Worm (Caenorhabditis elegans) whole organism, L3 larva: ENCODE results near the gene F10D2.10.

Source experiments
- ZK546.5 ChIP-seq: sonication (generic microtip); optimal IDR thresholded peaks from 2 replicates; lab custom pipeline; 2017; ENCODE audit warnings: missing biosample characterization, missing genetic modification characterization
- aly-2 ChIP-seq: fragments of 150-350 bp; optimal IDR thresholded peaks from 2 replicates; lab custom pipeline; 2014; ENCODE audit warnings: missing biosample characterization, missing genetic modification characterization
- ama-1 ChIP-seq: fragments of 150-350 bp; optimal IDR thresholded peaks from 2 replicates; lab custom pipeline; 2018
- ceh-82 ChIP-seq: fragments of 150-350 bp; optimal IDR thresholded peaks from 2 replicates; lab custom pipeline; 2014; ENCODE audit warnings: missing biosample characterization, missing genetic modification characterization
- ceh-9 ChIP-seq: sonication (generic microtip); optimal IDR thresholded peaks from 2 replicates; lab custom pipeline; 2018; ENCODE audit warnings: missing biosample characterization, missing genetic modification characterization
- egl-5 ChIP-seq: fragments of 150-350 bp; optimal IDR thresholded peaks from 2 replicates; lab custom pipeline; 2017; ENCODE audit warnings: missing biosample characterization, missing genetic modification reagents, missing genetic modification characterization, inconsistent platforms
- elt-1 ChIP-seq: fragments of 150-350 bp; optimal IDR thresholded peaks from 2 replicates; lab custom pipeline; 2014; ENCODE audit warnings: missing biosample characterization, missing genetic modification characterization
- elt-2 ChIP-seq: sonication (generic microtip); optimal IDR thresholded peaks from 2 replicates; lab custom pipeline; 2016; ENCODE audit warnings: missing genetic modification reagents, mild to moderate bottlenecking, missing genetic modification characterization, missing compliant biosample characterization
- elt-3 ChIP-seq, 3 experiments: fragments of 150-350 bp in 1 of 3; sonication (generic microtip) in 2 of 3; optimal IDR thresholded peaks; 2 replicates in 2 of 3; 4 replicates in 1 of 3; lab custom pipeline; 2014 to 2017; ENCODE audit warnings: missing biosample characterization in 3 of 3, missing genetic modification characterization in 3 of 3
- eor-1 ChIP-seq, 2 experiments: fragments of 150-350 bp; optimal IDR thresholded peaks; 2 replicates each; lab custom pipeline; 2014 to 2018; ENCODE audit warnings: missing biosample characterization in 2 of 2, missing genetic modification characterization in 2 of 2
- fkh-10 ChIP-seq: sonication (generic microtip); optimal IDR thresholded peaks from 2 replicates; lab custom pipeline; 2017; ENCODE audit warnings: missing biosample characterization, missing genetic modification reagents, missing genetic modification characterization
- fos-1 ChIP-seq: fragments of 150-350 bp; optimal IDR thresholded peaks from 2 replicates; lab custom pipeline; 2014; ENCODE audit warnings: missing biosample characterization, missing genetic modification characterization
- jun-1 ChIP-seq: fragments of 150-350 bp; optimal IDR thresholded peaks from 2 replicates; lab custom pipeline; 2014; ENCODE audit warnings: missing biosample characterization, missing genetic modification reagents, missing genetic modification characterization
- lin-39 ChIP-seq: fragments of 150-350 bp; optimal IDR thresholded peaks from 2 replicates; lab custom pipeline; 2018; ENCODE audit warnings: missing biosample characterization, missing genetic modification reagents, missing genetic modification characterization
- lsy-12 ChIP-seq: sonication (generic microtip); optimal IDR thresholded peaks from 2 replicates; lab custom pipeline; 2016; ENCODE audit warnings: mild to moderate bottlenecking, missing genetic modification characterization, missing compliant biosample characterization
- nhr-11 ChIP-seq: fragments of 150-350 bp; optimal IDR thresholded peaks from 2 replicates; lab custom pipeline; 2014; ENCODE audit warnings: missing biosample characterization, missing genetic modification characterization
- nhr-12 ChIP-seq: fragments of 150-350 bp; optimal IDR thresholded peaks from 2 replicates; lab custom pipeline; 2014; ENCODE audit warnings: missing biosample characterization, missing genetic modification characterization
- nhr-23 ChIP-seq: fragments of 150-350 bp; optimal IDR thresholded peaks from 2 replicates; lab custom pipeline; 2014; ENCODE audit warnings: missing biosample characterization, missing genetic modification reagents, missing genetic modification characterization
- nhr-237 ChIP-seq: fragments of 150-350 bp; optimal IDR thresholded peaks from 2 replicates; lab custom pipeline; 2014; ENCODE audit warnings: missing biosample characterization, missing genetic modification characterization
- nhr-43 ChIP-seq: sonication (generic microtip); optimal IDR thresholded peaks from 2 replicates; lab custom pipeline; 2016; ENCODE audit warnings: mild to moderate bottlenecking, missing genetic modification characterization, missing compliant biosample characterization; ENCODE audit not compliant: poor library complexity, severe bottlenecking
- nhr-77 ChIP-seq: fragments of 150-350 bp; optimal IDR thresholded peaks from 2 replicates; lab custom pipeline; 2014; ENCODE audit warnings: missing biosample characterization, missing genetic modification characterization
- pqm-1 ChIP-seq: fragments of 150-350 bp; optimal IDR thresholded peaks from 2 replicates; lab custom pipeline; 2017; ENCODE audit warnings: missing biosample characterization, missing genetic modification characterization, inconsistent platforms
- skn-1 ChIP-seq: fragments of 150-350 bp; optimal IDR thresholded peaks from 2 replicates; lab custom pipeline; 2014; ENCODE audit warnings: missing biosample characterization, missing genetic modification characterization
- snpc-4 ChIP-seq: fragments of 150-350 bp; optimal IDR thresholded peaks from 2 replicates; lab custom pipeline; 2014; ENCODE audit warnings: missing biosample characterization, missing genetic modification characterization
- tbx-2 ChIP-seq: sonication (generic microtip); optimal IDR thresholded peaks from 2 replicates; lab custom pipeline; 2016; ENCODE audit warnings: mild to moderate bottlenecking, missing genetic modification characterization, missing compliant biosample characterization
- unc-39 ChIP-seq: sonication (generic microtip); optimal IDR thresholded peaks from 4 replicates; lab custom pipeline; 2017; ENCODE audit warnings: missing biosample characterization, missing genetic modification characterization
- unc-62 ChIP-seq: fragments of 150-350 bp; sonication (generic microtip); optimal IDR thresholded peaks from 4 replicates; lab custom pipeline; 2014; ENCODE audit warnings: missing biosample characterization, missing genetic modification reagents, missing genetic modification characterization
- ztf-11 ChIP-seq: fragments of 150-350 bp; optimal IDR thresholded peaks from 2 replicates; lab custom pipeline; 2014; ENCODE audit warnings: missing biosample characterization, missing genetic modification characterization
- ztf-4 ChIP-seq: fragments of 150-350 bp; optimal IDR thresholded peaks from 2 replicates; lab custom pipeline; 2014; ENCODE audit warnings: missing biosample characterization, missing genetic modification characterization

F10D2.10 gene

DNA sequence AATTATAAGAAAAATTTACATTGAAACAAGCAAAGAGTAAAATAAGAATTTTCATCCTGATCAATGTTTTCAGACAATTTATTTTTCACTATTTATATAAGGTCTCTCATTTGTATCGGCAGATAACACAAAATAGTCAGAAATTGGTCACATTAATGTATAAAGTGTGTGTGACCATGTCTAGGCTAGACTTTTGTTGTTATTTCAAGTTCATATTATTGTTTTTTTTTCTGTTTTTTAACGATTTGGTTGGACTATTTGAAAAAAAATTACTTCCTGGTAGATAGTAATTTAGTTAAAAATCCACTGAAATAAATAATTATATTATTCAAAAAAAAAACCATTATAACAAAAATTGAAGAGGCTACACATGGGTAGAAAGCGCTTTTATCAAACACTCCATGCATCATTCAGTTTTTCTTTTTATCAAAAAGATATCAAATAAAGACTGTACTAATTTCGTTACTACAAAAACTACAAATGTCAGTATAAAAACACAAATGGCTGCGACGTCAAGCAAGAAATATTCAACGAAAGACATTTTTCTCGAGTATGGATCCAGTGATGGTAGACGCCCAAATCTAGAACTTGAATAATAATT, 10.6 kb downstream of the F10D2.10 start, which contains the start of gene ugt-37:
Gene ugt-37 (minus strand): TSS at position 69 of the 601 bp plus-strand sequence.
- TF ChIP-seq ceh-9 (tag; lab: Kevin White, UChicago), result no peak
- TF ChIP-seq elt-2 (tag; lab: Kevin White, UChicago), result peak; percentile 33

DNA sequence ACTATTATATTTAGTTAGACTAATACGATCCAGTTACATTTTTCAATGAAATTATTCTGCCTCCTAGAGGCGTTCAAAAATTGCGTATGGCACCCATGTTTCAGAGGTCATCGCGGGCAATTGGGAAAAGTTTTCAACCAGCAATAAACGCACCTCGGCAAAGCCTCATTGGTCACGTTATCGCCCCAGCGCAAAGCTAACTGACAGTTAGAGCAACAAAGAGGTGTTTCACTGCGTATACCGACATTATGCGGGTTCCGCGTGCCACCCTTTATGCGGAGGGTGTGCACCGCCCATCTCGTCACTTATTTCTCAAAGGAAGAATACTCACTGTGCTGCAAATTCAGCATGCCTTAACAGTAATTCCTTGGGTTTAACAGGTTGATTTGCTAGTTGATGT, 13.3 kb downstream of the F10D2.10 start:
- TF ChIP-seq ama-1 (no peak), snpc-4 (tag; lab: Kevin White, UChicago) (peak; percentile 68), skn-1 (tag; lab: Kevin White, UChicago) (no peak), pqm-1 (peak; percentile 46), ZK546.5 (tag; lab: Kevin White, UChicago) (no peak), nhr-77 (no peak), eor-1 (tag; optimal IDR thresholded peaks at IDR 0.05; lab: Kevin White, UChicago) (no peak), elt-2 (tag; lab: Kevin White, UChicago) (peak; percentile 33)

DNA sequence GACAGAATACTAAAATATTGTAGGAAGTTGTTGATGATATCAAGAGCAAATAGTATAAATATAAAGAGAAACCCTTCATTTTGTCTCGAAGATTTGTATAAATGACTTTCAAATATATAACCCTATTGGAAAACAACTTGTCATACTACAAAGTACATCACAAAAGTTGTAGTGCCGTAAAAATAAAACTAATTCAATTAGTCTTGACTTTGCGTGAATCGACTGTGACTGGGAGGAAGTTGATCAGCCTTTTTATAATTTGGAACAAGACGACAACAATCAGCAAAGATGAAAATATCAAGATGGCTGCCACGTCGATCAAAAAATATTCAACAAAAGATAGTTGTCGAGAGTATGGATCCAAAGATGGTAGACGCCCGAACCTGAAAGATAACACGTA, 14.1 kb downstream of the F10D2.10 start, which contains the start of gene ugt-40:
Gene ugt-40 (minus strand): TSS at position 101 of the 400 bp plus-strand sequence.
- no peak for TF ChIP-seq nhr-11 (tag; lab: Kevin White, UChicago)
- no peak for TF ChIP-seq tbx-2
- TF ChIP-seq unc-39, result no peak
- no peak for TF ChIP-seq ceh-82 (tag; lab: Kevin White, UChicago)
- no peak for TF ChIP-seq egl-5 (tag; lab: Kevin White, UChicago)

DNA sequence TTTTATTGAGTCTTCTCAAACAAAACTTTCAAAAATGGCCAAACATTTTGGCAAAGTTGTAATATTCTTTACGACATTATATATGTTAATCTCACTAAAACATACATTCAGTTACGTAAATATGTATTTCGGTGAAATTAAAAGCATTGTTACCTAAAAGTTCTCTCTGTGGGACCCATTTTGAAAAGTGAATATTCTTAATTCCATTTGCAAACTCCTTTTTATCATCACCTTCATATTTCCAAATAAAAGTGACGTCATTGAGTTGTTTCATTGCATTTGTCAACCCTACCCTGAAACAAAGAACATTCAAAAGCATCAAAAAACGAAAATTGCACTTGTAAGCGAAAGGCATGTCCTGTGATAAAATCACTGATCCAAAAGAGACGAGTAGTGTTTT, 15.6 kb downstream of the F10D2.10 start:
- no peak for TF ChIP-seq nhr-237
- peak; percentile 7 for TF ChIP-seq pqm-1
- no peak for TF ChIP-seq nhr-12 (tag; lab: Kevin White, UChicago)
- no peak for TF ChIP-seq lin-39 (tag; lab: Kevin White, UChicago)

DNA sequence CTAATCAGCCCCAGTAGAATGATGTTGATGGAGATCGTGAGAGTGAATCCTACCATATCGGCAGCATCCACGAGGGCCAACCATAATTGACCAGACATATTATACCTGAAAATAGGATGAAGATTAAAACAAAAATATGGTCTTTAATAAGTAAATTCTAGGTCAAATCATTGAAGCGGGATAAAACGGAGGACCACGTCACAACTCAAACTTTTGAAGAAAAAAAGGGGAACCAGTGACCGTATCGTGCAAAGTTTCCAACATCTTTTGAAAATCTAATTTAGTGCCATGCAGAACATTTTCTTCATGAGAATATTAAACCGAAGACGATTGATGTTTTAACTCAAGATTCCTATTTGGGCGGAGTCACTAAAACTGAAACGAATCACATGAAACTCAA, 17.7 kb downstream of the F10D2.10 start, which contains the start of gene str-112:
Gene str-112 (minus strand): TSS at position 101 of the 400 bp plus-strand sequence.
- TF ChIP-seq nhr-11 (tag; lab: Kevin White, UChicago), result no peak
- no peak for TF ChIP-seq ztf-4

DNA sequence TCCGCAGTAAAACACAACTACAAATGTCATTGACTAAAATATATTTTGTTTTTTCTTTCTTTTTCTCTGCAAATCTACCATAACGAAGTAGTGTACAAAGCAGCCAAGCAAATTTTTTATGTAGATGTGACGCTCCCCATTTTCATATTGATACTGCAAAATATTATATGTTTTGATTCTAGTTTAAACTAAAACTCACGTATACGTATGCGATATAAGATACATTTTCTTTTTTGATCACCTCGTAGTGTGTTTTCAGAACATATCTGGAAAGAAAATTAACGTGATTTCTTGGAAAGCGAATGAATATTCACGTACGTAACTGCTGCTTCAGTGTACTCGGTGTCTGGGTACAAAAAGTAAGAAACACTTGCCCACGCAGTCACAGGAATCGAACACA, 19.1 kb downstream of the F10D2.10 start:
- TF ChIP-seq nhr-43 (tag; lab: Kevin White, UChicago) (no peak), unc-62 (GFP tag; lab: Kevin White, UChicago) (no peak), ztf-11 (tag; lab: Kevin White, UChicago) (no peak), aly-2 (tag; lab: Kevin White, UChicago) (no peak), elt-3 (tag; optimal IDR thresholded peaks at IDR 0.05; lab: Kevin White, UChicago) (no peak)
- TF ChIP-seq, all 47 proteins: peak for 0

DNA sequence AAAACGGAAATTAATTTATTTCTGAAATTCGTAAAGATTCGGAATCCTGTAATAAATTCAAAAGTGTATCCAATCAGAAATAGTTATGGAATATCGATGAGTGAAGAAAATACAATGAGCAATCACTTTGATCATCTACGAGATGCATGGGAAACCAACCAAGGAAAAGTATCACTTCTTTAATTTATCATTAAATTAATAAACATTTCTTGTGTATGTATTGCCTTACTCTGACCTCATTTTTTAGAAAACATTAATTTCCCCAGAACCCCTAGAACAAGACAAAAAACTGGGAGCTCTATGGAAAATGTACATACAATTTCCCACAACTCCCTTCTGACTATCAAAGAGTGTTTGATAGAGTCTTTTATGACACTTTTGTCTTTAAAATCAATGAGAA, 22.0 kb downstream of the F10D2.10 start, which contains the start of gene F10D2.16:
Gene F10D2.16 (plus strand): TSS at position 301 of the 400 bp plus-strand sequence.
- TF ChIP-seq lsy-12, result no peak

DNA sequence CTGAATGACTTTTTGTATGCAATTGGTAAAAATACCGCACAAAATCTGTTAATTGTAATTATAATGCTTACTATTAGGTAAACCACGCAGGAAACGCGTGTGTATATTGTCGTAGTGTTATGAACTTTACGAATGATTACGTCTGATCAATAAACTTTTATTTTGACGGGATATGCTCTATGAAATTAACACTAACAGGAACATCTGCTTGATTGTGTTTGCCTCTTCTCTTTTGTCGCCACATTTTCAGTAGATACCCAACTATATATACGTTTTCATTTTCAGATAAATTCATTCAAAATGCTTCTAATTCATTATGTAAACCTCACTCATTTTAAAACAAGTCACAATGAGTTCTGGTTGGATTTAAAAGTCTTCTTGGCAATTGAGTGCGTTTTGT, 23.7 kb downstream of the F10D2.10 start, which contains the start of gene sre-10:
Gene sre-10 (plus strand): TSS at position 301 of the 400 bp plus-strand sequence.
- TF ChIP-seq nhr-23 (no peak), jun-1 (tag; lab: Kevin White, UChicago) (no peak), elt-3 (tag; optimal IDR thresholded peaks at IDR 0.05; lab: Kevin White, UChicago) (no peak), nhr-237 (no peak), skn-1 (tag; lab: Kevin White, UChicago) (no peak), fkh-10 (GFP tag; lab: Kevin White, UChicago) (no peak), ztf-4 (no peak), ama-1 (no peak), fos-1 (no peak), elt-1 (tag; lab: Kevin White, UChicago) (no peak)
